Fruit fly (Drosophila melanogaster) whole organism, adult: ENCODE measurements around the gene Acp63F.
A peak's percentile ranks its signal among the peaks of the same experiment; 100 is the strongest.

ENCODE experiments used
- CG11617 ChIP-seq: fragments of 200-800 bp; sonication (Bioruptor generic); optimal IDR thresholded peaks from 2 replicates; lab custom pipeline; 2017; ENCODE audit warnings: mild to moderate bottlenecking, missing biosample characterization, missing genetic modification reagents, missing genetic modification characterization
- CG12768 ChIP-seq: fragments of 200-800 bp; sonication (Bioruptor generic); optimal IDR thresholded peaks from 2 replicates; lab custom pipeline; 2017; ENCODE audit warnings: missing biosample characterization, missing genetic modification characterization, mild to moderate bottlenecking, moderate library complexity, missing genetic modification reagents
- CG14711 ChIP-seq: fragments of 200-800 bp; sonication (Bioruptor generic); optimal IDR thresholded peaks from 2 replicates; lab custom pipeline; 2018; ENCODE audit warnings: missing biosample characterization, mild to moderate bottlenecking, missing genetic modification characterization, moderate library complexity
- CG1620 ChIP-seq: fragments of 200-800 bp; sonication (Bioruptor generic); optimal IDR thresholded peaks from 2 replicates; lab custom pipeline; 2016; ENCODE audit warnings: missing biosample characterization, missing genetic modification characterization
- CG33017 ChIP-seq: fragments of 200-800 bp; sonication (Bioruptor generic); optimal IDR thresholded peaks from 2 replicates; lab custom pipeline; 2018; ENCODE audit warnings: missing biosample characterization, mild to moderate bottlenecking, missing genetic modification characterization, moderate library complexity
- CG5204 ChIP-seq: fragments of 200-800 bp; sonication (Bioruptor generic); optimal IDR thresholded peaks from 2 replicates; lab custom pipeline; 2016; ENCODE audit warnings: missing biosample characterization, missing genetic modification characterization
- CG7045 ChIP-seq: fragments of 200-800 bp; sonication (Bioruptor generic); optimal IDR thresholded peaks from 2 replicates; lab custom pipeline; 2017; ENCODE audit warnings: missing biosample characterization, mild to moderate bottlenecking, missing genetic modification characterization
- CG7101 ChIP-seq: fragments of 200-800 bp; sonication (Bioruptor generic); optimal IDR thresholded peaks from 2 replicates; lab custom pipeline; 2018; ENCODE audit warnings: missing biosample characterization, mild to moderate bottlenecking, missing genetic modification characterization, moderate library complexity
- Clk ChIP-seq: fragments of 200-800 bp; sonication (Bioruptor generic); optimal IDR thresholded peaks from 2 replicates; lab custom pipeline; 2017; ENCODE audit warnings: missing biosample characterization, missing genetic modification characterization
- Crg-1 ChIP-seq: fragments of 200-800 bp; sonication (Bioruptor generic); optimal IDR thresholded peaks from 2 replicates; lab custom pipeline; 2016; ENCODE audit warnings: missing biosample characterization, missing genetic modification characterization
- Hr96 ChIP-seq: fragments of 200-800 bp; sonication (Bioruptor generic); optimal IDR thresholded peaks from 2 replicates; lab custom pipeline; 2016; ENCODE audit warnings: missing biosample characterization, missing genetic modification characterization
- Mnt ChIP-seq: fragments of 200-800 bp; sonication (Bioruptor generic); optimal IDR thresholded peaks from 2 replicates; lab custom pipeline; 2016; ENCODE audit warnings: missing biosample characterization, mild to moderate bottlenecking, missing genetic modification characterization
- bab1 ChIP-seq: fragments of 200-800 bp; sonication (Bioruptor generic); optimal IDR thresholded peaks from 3 replicates; lab custom pipeline; 2019; ENCODE audit warnings: missing biosample characterization, mild to moderate bottlenecking, missing genetic modification characterization, moderate library complexity
- cic ChIP-seq: fragments of 200-800 bp; sonication (Bioruptor generic); optimal IDR thresholded peaks from 2 replicates; lab custom pipeline; 2017; ENCODE audit warnings: missing biosample characterization, mild to moderate bottlenecking, missing genetic modification characterization, moderate library complexity
- cnc ChIP-seq, 2 experiments: fragments of >200 bp; optimal IDR thresholded peaks; 2 replicates each; lab custom pipeline; 2017
- kay ChIP-seq: fragments of 200-800 bp; sonication (Bioruptor generic); peaks from one replicate; lab custom pipeline; 2016; ENCODE audit warnings: missing biosample characterization, missing genetic modification characterization, borderline replicate concordance
- ovo ChIP-seq: fragments of 200-800 bp; sonication (Bioruptor generic); optimal IDR thresholded peaks from 2 replicates; lab custom pipeline; 2016; ENCODE audit warnings: missing biosample characterization, missing genetic modification characterization
- pad ChIP-seq: fragments of 200-800 bp; sonication (Bioruptor generic); optimal IDR thresholded peaks from 3 replicates; lab custom pipeline; 2017; ENCODE audit warnings: missing biosample characterization, missing genetic modification characterization, mild to moderate bottlenecking, moderate library complexity, missing genetic modification reagents
- tj ChIP-seq: fragments of 200-800 bp; sonication (Bioruptor generic); optimal IDR thresholded peaks from 3 replicates; lab custom pipeline; 2017; ENCODE audit warnings: missing biosample characterization, mild to moderate bottlenecking, missing genetic modification characterization, moderate library complexity
- toe ChIP-seq: fragments of 200-800 bp; sonication (Bioruptor generic); optimal IDR thresholded peaks from 2 replicates; lab custom pipeline; 2016; ENCODE audit warnings: missing biosample characterization, missing genetic modification characterization

Acp63F gene

dm6 chr3L:3825485-3825813 lies 9.3 kb upstream of the Acp63F start:
- TF ChIP-seq CG14711 (tag; lab: Kevin White, UChicago) (no peak), CG11617 (no peak), Crg-1 (GFP tag; lab: Kevin White, UChicago) (no peak), Mnt (GFP tag; lab: Kevin White, UChicago) (no peak), Hr96 (no peak), CG1620 (GFP tag; lab: Kevin White, UChicago) (no peak), cic (GFP tag; lab: Kevin White, UChicago) (no peak), bab1 (GFP tag; lab: Kevin White, UChicago) (no peak), tj (GFP tag; lab: Kevin White, UChicago) (no peak), CG7045 (GFP tag; lab: Kevin White, UChicago) (no peak), CG12768 (GFP tag; lab: Kevin White, UChicago) (no peak), kay (no peak), CG7101 (no peak), CG5204 (GFP tag; lab: Kevin White, UChicago) (no peak)

- TF ChIP-seq CG12768 (GFP tag; lab: Kevin White, UChicago) (peak; percentile 88), Mnt (GFP tag; lab: Kevin White, UChicago) (no peak), pad (peak; percentile 40), ovo (GFP tag; lab: Kevin White, UChicago) (no peak), Hr96 (no peak), CG33017 (tag; lab: Kevin White, UChicago) (peak; percentile 82), tj (GFP tag; lab: Kevin White, UChicago) (peak; percentile 14), CG5204 (GFP tag; lab: Kevin White, UChicago) (peak; percentile 71), Crg-1 (GFP tag; lab: Kevin White, UChicago) (no peak), Clk (GFP tag; lab: Kevin White, UChicago) (peak; percentile 85), CG14711 (tag; lab: Kevin White, UChicago) (peak; percentile 35), cnc (optimal IDR thresholded peaks at IDR 0.05; lab: Kevin White, UChicago) (no peak), bab1 (GFP tag; lab: Kevin White, UChicago) (no peak), CG7045 (GFP tag; lab: Kevin White, UChicago) (peak; percentile 90), CG1620 (GFP tag; lab: Kevin White, UChicago) (no peak), CG7101 (peak; percentile 71), toe (peak; percentile 12), kay (no peak), CG11617 (peak; percentile 49), cic (GFP tag; lab: Kevin White, UChicago) (peak; percentile 0)
Observed at dm6 chr3L:3824790-3825484, 8.8 kb upstream of the Acp63F start, which contains the start of gene Rdh. Gene Rdh (plus strand): TSS chr3L:3825449.

dm6 chr3L:3818566-3819325 lies 2.6 kb upstream of the Acp63F start, which contains the start of gene enc:
Gene enc (plus strand): TSS chr3L:3818679.
- peak; percentile 32 for TF ChIP-seq CG11617
- TF ChIP-seq CG33017 (tag; lab: Kevin White, UChicago), result no peak
- peak; percentile 19 for TF ChIP-seq Mnt (GFP tag; lab: Kevin White, UChicago)
- peak; percentile 32 for TF ChIP-seq toe
- peak; percentile 1 for TF ChIP-seq CG1620 (GFP tag; lab: Kevin White, UChicago)
- TF ChIP-seq Clk (GFP tag; lab: Kevin White, UChicago), result no peak

dm6 chr3L:3816772-3817483 lies 774 bp upstream of the Acp63F start:
- no peak for TF ChIP-seq CG14711 (tag; lab: Kevin White, UChicago)
- TF ChIP-seq cic (GFP tag; lab: Kevin White, UChicago), result peak; percentile 70
- TF ChIP-seq CG7045 (GFP tag; lab: Kevin White, UChicago), result peak; percentile 8
- peak; percentile 9 for TF ChIP-seq CG11617
- peak; percentile 9 for TF ChIP-seq Hr96
- peak; percentile 78 for TF ChIP-seq CG12768 (GFP tag; lab: Kevin White, UChicago)
- TF ChIP-seq Crg-1 (GFP tag; lab: Kevin White, UChicago), result no peak

- peak; percentile 19 for TF ChIP-seq Crg-1 (GFP tag; lab: Kevin White, UChicago)
- no peak for TF ChIP-seq CG5204 (GFP tag; lab: Kevin White, UChicago)
- peak; percentile 76 for TF ChIP-seq CG12768 (GFP tag; lab: Kevin White, UChicago)
- TF ChIP-seq CG14711 (tag; lab: Kevin White, UChicago), result no peak
- peak; percentile 8 for TF ChIP-seq CG7045 (GFP tag; lab: Kevin White, UChicago)
- TF ChIP-seq Mnt (GFP tag; lab: Kevin White, UChicago), result peak; percentile 65
- no peak for TF ChIP-seq kay
- no peak for TF ChIP-seq CG33017 (tag; lab: Kevin White, UChicago)
- peak; percentile 31 for TF ChIP-seq bab1 (GFP tag; lab: Kevin White, UChicago)
- TF ChIP-seq CG1620 (GFP tag; lab: Kevin White, UChicago), result peak; percentile 53
- no peak for TF ChIP-seq pad
- peak; percentile 4 for TF ChIP-seq CG7101
- TF ChIP-seq Clk (GFP tag; lab: Kevin White, UChicago), result no peak
- TF ChIP-seq Hr96, result no peak
- peak; percentile 14 for TF ChIP-seq ovo (GFP tag; lab: Kevin White, UChicago)
- peak; percentile 23 for TF ChIP-seq tj (GFP tag; lab: Kevin White, UChicago)
- TF ChIP-seq cnc (optimal IDR thresholded peaks at IDR 0.05; lab: Kevin White, UChicago), result no peak
- TF ChIP-seq CG11617, result peak; percentile 48
- peak; percentile 73 for TF ChIP-seq cic (GFP tag; lab: Kevin White, UChicago)
- no peak for TF ChIP-seq toe
Observed at dm6 chr3L:3814010-3814833, 1.9 kb downstream of the Acp63F start, which contains the start of gene Scsalpha1. Gene Scsalpha1 (plus strand): TSS chr3L:3814211.
